Worm (Caenorhabditis elegans) whole organism, late embryonic: ENCODE results near the gene C07G1.6.

Source experiments
- C38D4.7 ChIP-seq: fragments of 200-800 bp; sonication (Bioruptor generic); optimal IDR thresholded peaks from 2 replicates; lab custom pipeline; 2018; ENCODE audit warnings: mild to moderate bottlenecking, missing genetic modification characterization, moderate library complexity, missing compliant biosample characterization
- F13H6.1 ChIP-seq: sonication (generic microtip); optimal IDR thresholded peaks from 2 replicates; lab custom pipeline; 2016; ENCODE audit warnings: missing genetic modification characterization, missing compliant biosample characterization
- K09A11.1 ChIP-seq: sonication (generic microtip); optimal IDR thresholded peaks from 2 replicates; lab custom pipeline; 2017; ENCODE audit warnings: antibody characterized with exemption, mild to moderate bottlenecking, missing genetic modification characterization, missing compliant biosample characterization; ENCODE audit not compliant: insufficient read depth
- T23F11.4 ChIP-seq: fragments of 200-800 bp; sonication (Bioruptor generic); optimal IDR thresholded peaks from 2 replicates; lab custom pipeline; 2018; ENCODE audit warnings: mild to moderate bottlenecking, missing genetic modification characterization, missing compliant biosample characterization
- ama-1 ChIP-seq: fragments of 150-350 bp; optimal IDR thresholded peaks from 2 replicates; lab custom pipeline; 2014
- ceh-19 ChIP-seq: fragments of 200-800 bp; sonication (Bioruptor generic); optimal IDR thresholded peaks from 2 replicates; lab custom pipeline; 2018; ENCODE audit warnings: mild to moderate bottlenecking, missing genetic modification characterization, missing compliant biosample characterization
- ceh-2 ChIP-seq: sonication (generic microtip); optimal IDR thresholded peaks from 2 replicates; lab custom pipeline; 2016; ENCODE audit warnings: missing genotype, missing genetic modification characterization, missing compliant biosample characterization
- ceh-30 ChIP-seq: fragments of 150-350 bp; optimal IDR thresholded peaks from 2 replicates; lab custom pipeline; 2014; ENCODE audit warnings: missing biosample characterization, missing genetic modification characterization
- ceh-9 ChIP-seq: sonication (generic microtip); optimal IDR thresholded peaks from 2 replicates; lab custom pipeline; 2016; ENCODE audit warnings: mild to moderate bottlenecking, missing genetic modification characterization, inconsistent platforms, missing compliant biosample characterization
- dmd-4 ChIP-seq: sonication (generic microtip); optimal IDR thresholded peaks from 2 replicates; lab custom pipeline; 2016; ENCODE audit warnings: borderline replicate concordance, missing genetic modification characterization, missing compliant biosample characterization
- dve-1 ChIP-seq: sonication (generic microtip); optimal IDR thresholded peaks from 2 replicates; lab custom pipeline; 2017; ENCODE audit warnings: antibody characterized with exemption, mild to moderate bottlenecking, missing genetic modification characterization, missing compliant biosample characterization
- elt-4 ChIP-seq: sonication (generic microtip); optimal IDR thresholded peaks from 2 replicates; lab custom pipeline; 2016; ENCODE audit warnings: missing genetic modification characterization, missing compliant biosample characterization
- ets-4 ChIP-seq: sonication (generic microtip); optimal IDR thresholded peaks from 2 replicates; lab custom pipeline; 2016; ENCODE audit warnings: missing genetic modification characterization, missing compliant biosample characterization
- eyg-1 ChIP-seq: sonication (generic microtip); optimal IDR thresholded peaks from 2 replicates; lab custom pipeline; 2016; ENCODE audit warnings: missing genotype, missing genetic modification characterization, missing compliant biosample characterization
- fax-1 ChIP-seq: sonication (generic microtip); optimal IDR thresholded peaks from 2 replicates; lab custom pipeline; 2016; ENCODE audit warnings: missing genotype, missing genetic modification characterization, missing compliant biosample characterization
- fkh-10 ChIP-seq: fragments of 150-350 bp; optimal IDR thresholded peaks from 2 replicates; lab custom pipeline; 2014; ENCODE audit warnings: missing biosample characterization, missing genetic modification reagents, missing genetic modification characterization
- fkh-6 ChIP-seq: sonication (generic microtip); optimal IDR thresholded peaks from 2 replicates; lab custom pipeline; 2016; ENCODE audit warnings: missing genetic modification characterization, missing compliant biosample characterization
- gmeb-2 ChIP-seq: sonication (generic microtip); optimal IDR thresholded peaks from 2 replicates; lab custom pipeline; 2016; ENCODE audit warnings: missing genetic modification characterization, inconsistent platforms, missing compliant biosample characterization
- hlh-13 ChIP-seq: fragments of 200-800 bp; sonication (Bioruptor generic); optimal IDR thresholded peaks from 2 replicates; lab custom pipeline; 2018; ENCODE audit warnings: mild to moderate bottlenecking, missing genetic modification characterization, missing compliant biosample characterization
- hlh-15 ChIP-seq: sonication (generic microtip); optimal IDR thresholded peaks from 2 replicates; lab custom pipeline; 2016; ENCODE audit warnings: missing genetic modification characterization, missing compliant biosample characterization
- hlh-30 ChIP-seq: sonication (generic microtip); optimal IDR thresholded peaks from 2 replicates; lab custom pipeline; 2017; ENCODE audit warnings: antibody characterized with exemption, missing genetic modification characterization, missing compliant biosample characterization; ENCODE audit not compliant: insufficient read depth
- hlh-6 ChIP-seq: sonication (generic microtip); optimal IDR thresholded peaks from 2 replicates; lab custom pipeline; 2016; ENCODE audit warnings: missing genotype, missing genetic modification characterization, missing compliant biosample characterization
- lin-11 ChIP-seq: fragments of 200-800 bp; sonication (Bioruptor generic); optimal IDR thresholded peaks from 2 replicates; lab custom pipeline; 2018; ENCODE audit warnings: mild to moderate bottlenecking, missing genetic modification characterization, missing compliant biosample characterization
- madf-2 ChIP-seq: sonication (generic microtip); optimal IDR thresholded peaks from 2 replicates; lab custom pipeline; 2017; ENCODE audit warnings: missing genetic modification characterization, missing compliant biosample characterization
- mec-3 ChIP-seq: sonication (generic microtip); optimal IDR thresholded peaks from 2 replicates; lab custom pipeline; 2016; ENCODE audit warnings: borderline replicate concordance, missing genetic modification characterization, missing compliant biosample characterization
- nfya-1 ChIP-seq: sonication (generic microtip); optimal IDR thresholded peaks from 2 replicates; lab custom pipeline; 2017; ENCODE audit warnings: missing genetic modification characterization, mild to moderate bottlenecking, missing compliant biosample characterization, antibody characterized with exemption, moderate library complexity
- nhr-11 ChIP-seq: fragments of 150-350 bp; optimal IDR thresholded peaks from 2 replicates; lab custom pipeline; 2014; ENCODE audit warnings: missing biosample characterization, missing genetic modification characterization
- npax-4 ChIP-seq: sonication (generic microtip); optimal IDR thresholded peaks from 2 replicates; lab custom pipeline; 2016; ENCODE audit warnings: missing genetic modification characterization, missing compliant biosample characterization
- pag-3 ChIP-seq: sonication (generic microtip); optimal IDR thresholded peaks from 2 replicates; lab custom pipeline; 2016; ENCODE audit warnings: missing compliant biosample characterization, missing genetic modification characterization, borderline replicate concordance
- pat-9 ChIP-seq: fragments of 200-800 bp; sonication (Bioruptor generic); optimal IDR thresholded peaks from 2 replicates; lab custom pipeline; 2018; ENCODE audit warnings: mild to moderate bottlenecking, missing genetic modification characterization, moderate library complexity, missing compliant biosample characterization
- pqm-1 ChIP-seq: sonication (generic microtip); optimal IDR thresholded peaks from 2 replicates; lab custom pipeline; 2016; ENCODE audit warnings: missing genetic modification characterization, missing compliant biosample characterization
- ref-2 ChIP-seq: sonication (generic microtip); optimal IDR thresholded peaks from 2 replicates; lab custom pipeline; 2016; ENCODE audit warnings: missing genetic modification characterization, missing compliant biosample characterization
- sdc-2 ChIP-seq: sonication (generic microtip); optimal IDR thresholded peaks from 2 replicates; lab custom pipeline; 2016; ENCODE audit warnings: missing genotype, missing genetic modification characterization, missing compliant biosample characterization
- sox-2 ChIP-seq: fragments of 200-800 bp; sonication (Bioruptor generic); IDR thresholded peaks from 2 replicates; pipeline ENCODE4 v1.3.6; 2022; ENCODE audit warnings: missing genetic modification reagents, missing genetic modification characterization, missing compliant biosample characterization
- syd-9 ChIP-seq: sonication (generic microtip); optimal IDR thresholded peaks from 2 replicates; lab custom pipeline; 2016; ENCODE audit warnings: mild to moderate bottlenecking, missing genetic modification characterization, moderate library complexity, missing compliant biosample characterization
- unc-55 ChIP-seq: sonication (generic microtip); optimal IDR thresholded peaks from 2 replicates; lab custom pipeline; 2017; ENCODE audit warnings: missing biosample characterization, missing genetic modification reagents, missing genetic modification characterization
- unc-86 ChIP-seq: sonication (generic microtip); optimal IDR thresholded peaks from 2 replicates; lab custom pipeline; 2016; ENCODE audit warnings: missing genetic modification characterization, missing compliant biosample characterization
- zip-5 ChIP-seq: sonication (generic microtip); optimal IDR thresholded peaks from 2 replicates; lab custom pipeline; 2016; ENCODE audit warnings: missing genetic modification characterization, missing compliant biosample characterization

Gene C07G1.6

DNA sequence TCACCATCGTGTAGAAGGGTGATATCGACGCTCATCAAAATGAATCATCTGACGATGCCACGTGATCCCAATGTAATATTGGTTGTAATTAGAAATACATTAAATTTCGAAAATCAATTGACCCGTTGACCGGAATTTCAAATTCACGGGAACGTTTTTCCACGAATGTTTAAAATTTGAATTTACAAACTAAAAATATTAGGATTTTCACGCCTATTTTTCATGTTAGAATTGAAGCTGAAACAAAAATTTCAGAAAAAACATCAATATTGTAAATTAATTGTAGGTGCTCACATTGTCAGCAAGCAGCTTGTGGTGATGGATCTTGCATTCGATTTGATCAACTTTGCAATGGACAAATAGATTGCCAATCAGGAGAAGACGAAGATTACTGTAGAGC is at the start of gene C07G1.6:
C07G1.6 (minus strand) TSS at position 101 of the 400 bp plus-strand sequence.
- TF ChIP-seq unc-86 (tag; lab: Kevin White, UChicago): no peak
- TF ChIP-seq C38D4.7: no peak
- TF ChIP-seq elt-4 (tag; lab: Kevin White, UChicago): no peak
- TF ChIP-seq ceh-2 (tag; lab: Kevin White, UChicago): no peak
- no peak for TF ChIP-seq T23F11.4 (GFP tag; lab: Kevin White, UChicago)
- no peak for TF ChIP-seq dve-1 (tag; lab: Kevin White, UChicago)
- no peak for TF ChIP-seq nfya-1 (tag; lab: Kevin White, UChicago)
- TF ChIP-seq mec-3 (tag; lab: Kevin White, UChicago): no peak
- no peak for TF ChIP-seq npax-4 (tag; lab: Kevin White, UChicago)
- no peak for TF ChIP-seq ama-1
- TF ChIP-seq pag-3: no peak

DNA sequence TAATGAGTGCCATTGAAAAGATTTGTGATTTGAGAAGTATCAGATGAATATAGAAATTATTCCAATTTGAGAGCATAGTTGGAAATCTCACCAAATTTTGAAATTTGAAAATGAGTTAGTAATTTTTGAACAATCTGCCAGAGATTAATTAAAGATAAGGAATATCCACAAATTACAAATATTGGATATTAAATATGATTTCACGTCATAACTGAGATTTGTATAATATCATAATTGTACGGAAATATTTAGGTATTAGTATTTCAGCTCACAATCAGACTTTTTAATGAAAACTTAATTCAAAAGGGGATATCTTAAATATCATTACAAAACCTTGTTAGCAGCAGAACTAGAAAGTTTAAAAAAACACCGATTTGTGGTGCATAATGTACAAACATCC is 49.7 kb upstream of the C07G1.6 start, which contains the start of gene K07H8.7:
K07H8.7 (minus strand) TSS at position 101 of the 400 bp plus-strand sequence.
- no peak for TF ChIP-seq eyg-1 (tag; lab: Kevin White, UChicago)
- TF ChIP-seq F13H6.1: no peak
- no peak for TF ChIP-seq syd-9 (tag; lab: Kevin White, UChicago)
- no peak for TF ChIP-seq dve-1 (tag; lab: Kevin White, UChicago)
- no peak for TF ChIP-seq fax-1 (tag; lab: Kevin White, UChicago)
- no peak for TF ChIP-seq unc-86 (tag; lab: Kevin White, UChicago)
- no peak for TF ChIP-seq lin-11
- no peak for TF ChIP-seq ceh-9
- no peak for TF ChIP-seq madf-2 (tag; lab: Kevin White, UChicago)
- no peak for TF ChIP-seq sox-2 (GFP tag; lab: Robert Waterston, UW)
- TF ChIP-seq sdc-2 (tag; lab: Kevin White, UChicago): no peak
- no peak for TF ChIP-seq hlh-30
- no peak for TF ChIP-seq hlh-15
- TF ChIP-seq unc-55: no peak
- TF ChIP-seq pag-3: no peak
- TF ChIP-seq, all 69 proteins: peak for 0

- no peak for TF ChIP-seq fkh-10 (GFP tag; lab: Kevin White, UChicago)
- TF ChIP-seq hlh-13: no peak
- TF ChIP-seq ref-2 (tag; lab: Kevin White, UChicago): no peak
- no peak for TF ChIP-seq nhr-11 (tag; lab: Kevin White, UChicago)
- TF ChIP-seq C38D4.7: no peak
- no peak for TF ChIP-seq hlh-15
- TF ChIP-seq unc-86 (tag; lab: Kevin White, UChicago): no peak
- no peak for TF ChIP-seq ceh-30
- TF ChIP-seq ets-4: no peak
- TF ChIP-seq syd-9 (tag; lab: Kevin White, UChicago): no peak
- TF ChIP-seq K09A11.1 (tag; lab: Kevin White, UChicago): no peak
Measured at ce11 chrIV:8255221-8255620, 45.0 kb upstream of the C07G1.6 start.

DNA sequence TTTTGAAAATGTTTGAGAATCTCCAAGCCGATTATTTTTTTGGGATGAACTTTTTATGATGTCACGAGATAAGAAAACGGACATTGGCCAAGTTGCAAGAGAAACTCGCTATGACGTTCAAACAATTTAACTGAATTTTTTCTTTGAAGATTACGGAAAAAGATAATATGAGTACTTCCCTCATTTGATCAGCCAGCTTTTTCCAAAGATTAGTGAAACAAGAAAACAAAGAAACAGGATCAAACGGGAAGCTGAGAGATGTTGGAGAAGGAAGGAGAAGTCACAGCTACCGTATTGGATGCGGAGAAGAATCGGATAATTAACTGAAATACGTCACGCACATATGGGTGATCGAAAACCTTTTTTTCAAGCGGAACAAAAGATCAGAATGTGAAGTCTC is 44.0 kb upstream of the C07G1.6 start:
- TF ChIP-seq hlh-30 (no peak), pat-9 (no peak), unc-55 (no peak), dmd-4 (tag; lab: Kevin White, UChicago) (no peak), hlh-6 (tag; lab: Kevin White, UChicago) (no peak), fkh-6 (tag; lab: Kevin White, UChicago) (no peak), ceh-19 (no peak), T23F11.4 (GFP tag; lab: Kevin White, UChicago) (no peak), zip-5 (no peak), gmeb-2 (tag; lab: Kevin White, UChicago) (no peak), pqm-1 (tag; lab: Kevin White, UChicago) (no peak), sdc-2 (tag; lab: Kevin White, UChicago) (no peak)
